Worm (Caenorhabditis elegans): Measurements from ENCODE around the gene srd-8.

Gene srd-8

DNA sequence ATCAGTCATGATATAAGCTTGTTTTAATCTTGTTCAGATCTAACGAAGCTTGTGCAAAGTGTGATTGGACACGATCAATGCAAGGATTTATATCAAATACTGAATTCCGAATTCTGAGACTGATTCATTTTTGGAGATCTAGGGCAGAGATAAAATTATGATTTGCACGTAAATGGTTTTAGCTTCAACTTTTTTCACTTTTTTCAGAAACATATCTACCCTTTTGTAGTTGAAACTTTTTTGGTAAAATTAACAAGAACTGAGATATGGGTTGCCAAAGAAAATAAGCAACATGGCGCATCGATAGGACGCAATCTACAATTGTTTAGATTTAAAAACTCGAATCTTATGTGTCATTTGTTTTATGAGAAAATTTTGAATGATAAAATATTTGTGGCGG lies 32.6 kb upstream of the srd-8 start, which contains the start of gene C55C3.4:
Gene C55C3.4, minus strand, starts transcription at position 101 of the 400 bp plus-strand sequence.
- TF ChIP-seq hlh-11 (tag; optimal IDR thresholded peaks at IDR 0.05): no peak
- TF ChIP-seq lin-13 (GFP tag; optimal IDR thresholded peaks at IDR 0.05): no peak
- TF ChIP-seq ceh-44 (GFP tag; IDR thresholded peaks at IDR 0.05): no peak
- no peak for TF ChIP-seq lin-39 (tag; optimal IDR thresholded peaks at IDR 0.05)
- no peak for TF ChIP-seq saeg-2 (GFP tag; IDR thresholded peaks at IDR 0.05)
- TF ChIP-seq F26F4.8 (GFP tag; conservative IDR thresholded peaks at IDR 0.05): no peak
- TF ChIP-seq dpl-1 (GFP tag; optimal IDR thresholded peaks at IDR 0.05): no peak
- no peak for TF ChIP-seq lin-15B (tag; optimal IDR thresholded peaks at IDR 0.05)
- TF ChIP-seq zag-1 (tag; optimal IDR thresholded peaks at IDR 0.05): no peak
- TF ChIP-seq ZK337.2 (GFP tag; IDR thresholded peaks at IDR 0.05): no peak
- TF ChIP-seq ama-1 (optimal IDR thresholded peaks at IDR 0.05): no peak
- no peak for TF ChIP-seq lin-1 (GFP tag; IDR thresholded peaks at IDR 0.05)
- TF ChIP-seq ctbp-1 (GFP tag; IDR thresholded peaks at IDR 0.05): no peak
- TF ChIP-seq nhr-111 (GFP tag; optimal IDR thresholded peaks at IDR 0.05): no peak
- TF ChIP-seq F44E2.7 (GFP tag; IDR thresholded peaks at IDR 0.05): no peak
- no peak for TF ChIP-seq cey-2 (tag; optimal IDR thresholded peaks at IDR 0.05; ENCODE audit: borderline replicate concordance, insufficient read depth)
- no peak for TF ChIP-seq unc-130 (GFP tag; optimal IDR thresholded peaks at IDR 0.05)

DNA sequence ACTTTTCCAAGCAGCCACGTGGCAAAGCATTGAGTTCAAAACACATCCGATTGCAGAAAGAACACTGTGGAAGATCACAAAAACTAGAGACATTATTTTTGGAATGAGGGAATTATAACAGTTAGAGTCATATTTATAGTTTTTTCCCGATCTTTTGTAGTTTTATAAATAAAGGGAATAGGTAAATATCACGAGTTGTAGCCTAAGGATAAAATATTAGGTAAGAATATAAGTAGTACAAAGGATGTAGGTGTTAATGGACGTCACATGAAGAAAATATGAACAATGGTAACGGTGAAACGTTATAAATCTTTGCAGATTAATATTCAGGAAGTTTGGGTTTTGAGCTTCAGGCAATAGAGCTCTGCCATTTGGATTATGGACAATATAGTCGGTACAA lies 29.0 kb upstream of the srd-8 start, which contains the start of gene srd-5:
Gene srd-5, minus strand, starts transcription at position 101 of the 400 bp plus-strand sequence.
- no peak for TF ChIP-seq aha-1 (tag)
- TF ChIP-seq daf-12 (tag; optimal IDR thresholded peaks at IDR 0.05): no peak
- TF ChIP-seq mdl-1 (tag; optimal IDR thresholded peaks at IDR 0.05): no peak
- TF ChIP-seq nhr-6 (tag; optimal IDR thresholded peaks at IDR 0.05): no peak
- no peak for TF ChIP-seq nhr-76 (tag; optimal IDR thresholded peaks at IDR 0.05)
- TF ChIP-seq snpc-1.2 (GFP tag; IDR thresholded peaks at IDR 0.05): no peak
- no peak for TF ChIP-seq dmd-9 (GFP tag; IDR thresholded peaks at IDR 0.05)
- TF ChIP-seq mxl-3 (GFP tag; optimal IDR thresholded peaks at IDR 0.05): no peak
- TF ChIP-seq daf-8 (GFP tag; IDR thresholded peaks at IDR 0.05): no peak
- no peak for TF ChIP-seq mes-2 (tag; optimal IDR thresholded peaks at IDR 0.05; ENCODE audit: poor library complexity, severe bottlenecking)
- no peak for TF ChIP-seq egl-27 (tag; optimal IDR thresholded peaks at IDR 0.05)
- no peak for TF ChIP-seq F10B5.3 (tag; optimal IDR thresholded peaks at IDR 0.05)
- TF ChIP-seq duxl-1 (tag; optimal IDR thresholded peaks at IDR 0.05; ENCODE audit: poor library complexity): no peak

DNA sequence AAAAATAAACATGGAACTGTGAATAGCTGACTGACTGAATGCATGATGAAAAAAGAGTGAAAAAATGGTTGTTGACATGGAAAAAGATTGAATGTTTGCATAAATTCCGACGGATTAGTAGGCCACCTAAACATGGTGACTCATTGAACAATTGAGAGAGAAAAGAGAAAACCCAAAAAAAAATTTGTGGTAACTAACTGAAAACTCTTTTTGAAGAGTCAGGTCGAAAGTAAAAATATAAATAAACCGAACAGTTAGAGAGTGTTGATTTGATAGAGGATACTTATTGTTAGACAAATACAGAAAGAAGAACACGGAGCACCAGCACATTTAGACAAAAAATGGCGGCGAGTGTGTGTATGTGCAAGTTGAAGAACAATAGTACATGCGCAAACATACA lies 25.9 kb upstream of the srd-8 start:
- TF ChIP-seq duxl-1 (tag; optimal IDR thresholded peaks at IDR 0.05; ENCODE audit: poor library complexity): no peak
- no peak for TF ChIP-seq lin-38 (GFP tag; IDR thresholded peaks at IDR 0.05)
- no peak for TF ChIP-seq F37D6.2 (tag; optimal IDR thresholded peaks at IDR 0.05)
- TF ChIP-seq saeg-2 (GFP tag; IDR thresholded peaks at IDR 0.05): no peak
- no peak for TF ChIP-seq madf-5 (GFP tag; IDR thresholded peaks at IDR 0.05)
- TF ChIP-seq jun-1 (tag; optimal IDR thresholded peaks at IDR 0.05): no peak
- no peak for TF ChIP-seq ztf-7 (tag; optimal IDR thresholded peaks at IDR 0.05)
- no peak for TF ChIP-seq vab-7 (GFP tag; IDR thresholded peaks at IDR 0.05)
- TF ChIP-seq lin-15B (tag; optimal IDR thresholded peaks at IDR 0.05): no peak
- TF ChIP-seq nhr-11 (tag; optimal IDR thresholded peaks at IDR 0.05): no peak
- no peak for TF ChIP-seq lsy-2 (tag; optimal IDR thresholded peaks at IDR 0.05)
- no peak for TF ChIP-seq nhr-237 (tag; optimal IDR thresholded peaks at IDR 0.05)

Data from whole organism, L4 larva.